Fruit fly (Drosophila melanogaster) S2 (cell line): ENCODE data around the gene Dhfr.

Experiments used
- CG8478 ChIP-seq: fragments of >200 bp; optimal IDR thresholded peaks from 2 replicates; lab custom pipeline; 2018
- CTCF ChIP-seq, 2 experiments: fragments of >200 bp; optimal IDR thresholded peaks; 2 replicates each; lab custom pipeline; 2018

DNA sequence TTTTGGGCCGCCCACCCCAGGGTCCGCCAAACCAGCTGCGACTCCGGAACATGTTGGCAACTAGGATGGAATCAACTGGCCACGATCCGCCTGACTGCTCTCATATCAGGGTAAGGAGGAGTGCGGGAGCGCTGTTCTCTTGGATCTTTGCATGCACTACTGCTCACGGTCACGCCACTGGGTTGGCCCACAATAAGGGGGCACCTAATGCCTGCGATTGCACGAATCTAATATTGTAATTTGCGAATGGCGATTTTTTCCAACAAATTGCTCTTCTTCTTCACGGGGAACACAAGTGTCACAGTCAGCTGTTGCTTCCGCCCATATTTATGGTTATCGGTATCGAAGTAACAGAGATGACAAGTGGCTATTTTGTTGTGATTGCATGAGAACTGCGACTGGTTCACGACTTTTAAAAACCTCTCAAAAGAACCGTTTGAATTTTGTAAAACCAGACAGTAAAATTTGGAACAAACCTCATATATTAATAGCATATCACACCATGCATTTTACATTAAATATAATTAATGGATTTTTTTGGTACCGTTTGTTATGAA, 39.5 kb upstream of the Dhfr start, which contains the start of gene ema:
- TF ChIP-seq CG8478 (lab: Kevin White, UChicago) (no peak), CTCF (optimal IDR thresholded peaks at IDR 0.05; lab: Kevin White, UChicago) (no peak)
